Worm (Caenorhabditis elegans) whole organism, L4 larva: Measurements from ENCODE around the gene K08H10.10.
A peak's percentile ranks its signal among the peaks of the same experiment; 100 is the strongest.

Experiments
- F26F4.8 ChIP-seq: fragments of 200-800 bp; sonication (Bioruptor generic); conservative IDR thresholded peaks from 2 replicates; pipeline ENCODE4 v1.3.6; 2022; ENCODE audit warnings: missing genetic modification characterization, missing compliant biosample characterization
- F37D6.2 ChIP-seq: sonication (generic microtip); optimal IDR thresholded peaks from 2 replicates; lab custom pipeline; 2016; ENCODE audit warnings: mild to moderate bottlenecking, missing genetic modification characterization, missing compliant biosample characterization
- F49E8.2 ChIP-seq: sonication (generic microtip); optimal IDR thresholded peaks from 2 replicates; lab custom pipeline; 2016; ENCODE audit warnings: missing compliant biosample characterization, mild to moderate bottlenecking, missing genetic modification characterization, borderline replicate concordance
- R02D3.7 ChIP-seq: fragments of 150-350 bp; sonication (generic microtip); optimal IDR thresholded peaks from 3 replicates; lab custom pipeline; 2014; ENCODE audit warnings: missing biosample characterization, missing genetic modification characterization
- aly-2 ChIP-seq: sonication (generic microtip); optimal IDR thresholded peaks from 2 replicates; lab custom pipeline; 2018; ENCODE audit warnings: missing biosample characterization, missing genetic modification characterization
- ama-1 ChIP-seq: fragments of 150-350 bp; optimal IDR thresholded peaks from 2 replicates; lab custom pipeline; 2014; ENCODE audit warnings: inconsistent platforms, mixed read lengths
- ceh-28 ChIP-seq: fragments of 150-350 bp; optimal IDR thresholded peaks from 2 replicates; lab custom pipeline; 2014; ENCODE audit warnings: missing biosample characterization, missing genetic modification reagents, missing genetic modification characterization
- ceh-32 ChIP-seq: sonication (generic microtip); optimal IDR thresholded peaks from 2 replicates; lab custom pipeline; 2016; ENCODE audit warnings: mild to moderate bottlenecking, missing genetic modification characterization, missing compliant biosample characterization; ENCODE audit not compliant: poor library complexity
- cey-2 ChIP-seq: sonication (generic microtip); optimal IDR thresholded peaks from 3 replicates; lab custom pipeline; 2017; ENCODE audit warnings: missing genetic modification characterization, mild to moderate bottlenecking, missing compliant biosample characterization, antibody characterized with exemption, borderline replicate concordance; ENCODE audit not compliant: insufficient read depth
- daf-19 ChIP-seq: fragments of 200-800 bp; sonication (Bioruptor generic); conservative IDR thresholded peaks from 2 replicates; pipeline ENCODE4 v1.3.6; 2022; ENCODE audit warnings: missing genetic modification characterization, missing compliant biosample characterization
- fkh-10 ChIP-seq: fragments of 150-350 bp; optimal IDR thresholded peaks from 2 replicates; lab custom pipeline; 2014; ENCODE audit warnings: missing biosample characterization, missing genetic modification reagents, missing genetic modification characterization
- fos-1 ChIP-seq: fragments of 150-350 bp; optimal IDR thresholded peaks from 2 replicates; lab custom pipeline; 2014; ENCODE audit warnings: missing biosample characterization, missing genetic modification characterization
- hlh-11 ChIP-seq: fragments of 200-800 bp; sonication (Bioruptor generic); optimal IDR thresholded peaks from 2 replicates; lab custom pipeline; 2018; ENCODE audit warnings: mild to moderate bottlenecking, missing genetic modification characterization, missing compliant biosample characterization
- hmg-1.1 ChIP-seq: fragments of 200-800 bp; sonication (Bioruptor generic); IDR thresholded peaks from 2 replicates; pipeline ENCODE4 v1.3.6; 2022; ENCODE audit warnings: missing genetic modification reagents, missing genetic modification characterization, missing compliant biosample characterization
- lim-7 ChIP-seq: fragments of 200-800 bp; sonication (Bioruptor generic); IDR thresholded peaks from 2 replicates; pipeline ENCODE4 v1.3.6; 2022; ENCODE audit warnings: missing genetic modification characterization, missing compliant biosample characterization
- lin-15B ChIP-seq: fragments of 150-350 bp; sonication (generic microtip); optimal IDR thresholded peaks from 3 replicates; lab custom pipeline; 2014; ENCODE audit warnings: missing biosample characterization, missing genetic modification characterization
- lin-38 ChIP-seq: fragments of 200-800 bp; sonication (Bioruptor generic); IDR thresholded peaks from 2 replicates; pipeline ENCODE4 v1.3.6; 2022; ENCODE audit warnings: missing genetic modification reagents, missing genetic modification characterization, missing compliant biosample characterization
- lir-3 ChIP-seq: sonication (generic microtip); optimal IDR thresholded peaks from 2 replicates; lab custom pipeline; 2016; ENCODE audit warnings: mild to moderate bottlenecking, missing genetic modification characterization, missing compliant biosample characterization
- mdt-29 ChIP-seq: fragments of 200-800 bp; sonication (Bioruptor generic); IDR thresholded peaks from 2 replicates; pipeline ENCODE4 v1.3.6; 2022; ENCODE audit warnings: missing genetic modification reagents, missing genetic modification characterization, missing compliant biosample characterization
- mep-1 ChIP-seq: fragments of 150-350 bp; sonication (generic microtip); optimal IDR thresholded peaks from 3 replicates; lab custom pipeline; 2014; ENCODE audit warnings: missing biosample characterization, missing genetic modification characterization
- mes-2 ChIP-seq: sonication (generic microtip); optimal IDR thresholded peaks from 2 replicates; lab custom pipeline; 2016; ENCODE audit warnings: missing genotype, mild to moderate bottlenecking, missing genetic modification characterization, missing compliant biosample characterization; ENCODE audit not compliant: poor library complexity, severe bottlenecking
- mxl-2 ChIP-seq: fragments of 200-800 bp; sonication (Bioruptor generic); conservative IDR thresholded peaks from 2 replicates; pipeline ENCODE4 v1.3.6; 2022; ENCODE audit warnings: missing genetic modification reagents, missing genetic modification characterization, missing compliant biosample characterization
- nhr-10 ChIP-seq: fragments of 150-350 bp; optimal IDR thresholded peaks from 2 replicates; lab custom pipeline; 2014; ENCODE audit warnings: missing biosample characterization, missing genetic modification characterization
- nhr-102 ChIP-seq: sonication (generic microtip); optimal IDR thresholded peaks from 2 replicates; lab custom pipeline; 2016; ENCODE audit warnings: mild to moderate bottlenecking, missing genetic modification characterization, moderate library complexity, missing compliant biosample characterization
- nhr-11 ChIP-seq: fragments of 150-350 bp; optimal IDR thresholded peaks from 2 replicates; lab custom pipeline; 2014; ENCODE audit warnings: missing biosample characterization, missing genetic modification characterization
- nhr-111 ChIP-seq: fragments of 200-800 bp; sonication (Bioruptor generic); optimal IDR thresholded peaks from 2 replicates; lab custom pipeline; 2018; ENCODE audit warnings: mild to moderate bottlenecking, missing genetic modification characterization, missing compliant biosample characterization
- nhr-237 ChIP-seq: sonication (generic microtip); optimal IDR thresholded peaks from 2 replicates; lab custom pipeline; 2017; ENCODE audit warnings: missing biosample characterization, missing genetic modification characterization
- nhr-6 ChIP-seq: fragments of 150-350 bp; optimal IDR thresholded peaks from 2 replicates; lab custom pipeline; 2014; ENCODE audit warnings: missing biosample characterization, missing genetic modification characterization
- nhr-77 ChIP-seq: fragments of 150-350 bp; optimal IDR thresholded peaks from 2 replicates; lab custom pipeline; 2014; ENCODE audit warnings: missing biosample characterization, missing genetic modification characterization
- snpc-1.2 ChIP-seq: fragments of 200-800 bp; sonication (Bioruptor generic); IDR thresholded peaks from 2 replicates; pipeline ENCODE4 v1.3.6; 2022; ENCODE audit warnings: missing genetic modification reagents, missing genetic modification characterization, missing compliant biosample characterization
- tag-97 ChIP-seq: fragments of 200-800 bp; sonication (Bioruptor generic); IDR thresholded peaks from 2 replicates; pipeline ENCODE4 v1.3.6; 2022; ENCODE audit warnings: missing genetic modification characterization, missing compliant biosample characterization
- unc-130 ChIP-seq: sonication (generic microtip); optimal IDR thresholded peaks from 2 replicates; lab custom pipeline; 2016; ENCODE audit warnings: missing genetic modification reagents, missing genetic modification characterization, missing compliant biosample characterization
- unc-62 ChIP-seq, 3 experiments: fragments of 150-350 bp in 1 of 3; sonication (generic microtip); optimal IDR thresholded peaks in 2 of 3; peaks in 1 of 3; 1 replicate in 1 of 3; 2 replicates in 2 of 3; lab custom pipeline; 2014 to 2017; ENCODE audit warnings: missing biosample characterization in 3 of 3, missing genetic modification characterization in 3 of 3, missing genetic modification reagents in 3 of 3, missing genotype in 1 of 3
- zfp-3 ChIP-seq: fragments of 200-800 bp; sonication (Bioruptor generic); conservative IDR thresholded peaks from 2 replicates; pipeline ENCODE4 v1.3.6; 2022; ENCODE audit warnings: missing genetic modification reagents, missing genetic modification characterization, missing compliant biosample characterization
- zip-11 ChIP-seq: fragments of 200-800 bp; sonication (Bioruptor generic); IDR thresholded peaks from 2 replicates; pipeline ENCODE4 v1.3.6; 2022; ENCODE audit warnings: missing genetic modification characterization, missing compliant biosample characterization
- ztf-11 ChIP-seq: fragments of 150-350 bp; optimal IDR thresholded peaks from 2 replicates; lab custom pipeline; 2014; ENCODE audit warnings: missing biosample characterization, missing genetic modification characterization
- ztf-7 ChIP-seq: fragments of 150-350 bp; optimal IDR thresholded peaks from 2 replicates; lab custom pipeline; 2014; ENCODE audit warnings: missing biosample characterization, missing genetic modification characterization

Gene K08H10.10

ce11 chrV:9984821-9985220, 16.0 kb upstream of the K08H10.10 start (continued):
- peak; percentile 13 for TF ChIP-seq mes-2 (tag; lab: Kevin White, UChicago)
- peak; percentile 40 for TF ChIP-seq mep-1 (tag; lab: Kevin White, UChicago)
- TF ChIP-seq tag-97 (GFP tag; lab: Robert Waterston, UW) = no peak
- TF ChIP-seq ceh-32 = no peak
- TF ChIP-seq ama-1 (lab: Kevin White, UChicago) = no peak
- TF ChIP-seq nhr-102 (tag; lab: Kevin White, UChicago) = no peak
- peak; percentile 90 for TF ChIP-seq nhr-11 (tag; lab: Kevin White, UChicago)
- peak; percentile 2 for TF ChIP-seq nhr-6 (tag; lab: Kevin White, UChicago)
- peak; percentile 52 for TF ChIP-seq hlh-11
- TF ChIP-seq ztf-11 (tag; lab: Kevin White, UChicago) = no peak
- TF ChIP-seq R02D3.7 = no peak
- no peak for TF ChIP-seq fos-1
- no peak for TF ChIP-seq nhr-10 (tag; lab: Kevin White, UChicago)
- TF ChIP-seq nhr-111 (GFP tag; lab: Kevin White, UChicago) = no peak
- no peak for TF ChIP-seq lim-7 (GFP tag; lab: Robert Waterston, UW)
- TF ChIP-seq cey-2 = no peak
- no peak for TF ChIP-seq lin-15B (tag; lab: Kevin White, UChicago)
- TF ChIP-seq ceh-28 (tag; lab: Kevin White, UChicago) = no peak
- no peak for TF ChIP-seq mxl-2 (GFP tag; lab: Robert Waterston, UW)
- no peak for TF ChIP-seq nhr-237 (tag; lab: Kevin White, UChicago)
- no peak for TF ChIP-seq fkh-10 (GFP tag; lab: Kevin White, UChicago)
- no peak for TF ChIP-seq F37D6.2
- TF ChIP-seq lin-38 = no peak
- TF ChIP-seq zip-11 (GFP tag; lab: Robert Waterston, UW) = no peak
- no peak for TF ChIP-seq zfp-3 (GFP tag; lab: Robert Waterston, UW)
- TF ChIP-seq daf-19 (GFP tag; lab: Robert Waterston, UW) = no peak
- no peak for TF ChIP-seq aly-2 (tag; lab: Kevin White, UChicago)
- no peak for TF ChIP-seq nhr-77 (tag; lab: Kevin White, UChicago)
- TF ChIP-seq, all 104 proteins: peak for 17

DNA sequence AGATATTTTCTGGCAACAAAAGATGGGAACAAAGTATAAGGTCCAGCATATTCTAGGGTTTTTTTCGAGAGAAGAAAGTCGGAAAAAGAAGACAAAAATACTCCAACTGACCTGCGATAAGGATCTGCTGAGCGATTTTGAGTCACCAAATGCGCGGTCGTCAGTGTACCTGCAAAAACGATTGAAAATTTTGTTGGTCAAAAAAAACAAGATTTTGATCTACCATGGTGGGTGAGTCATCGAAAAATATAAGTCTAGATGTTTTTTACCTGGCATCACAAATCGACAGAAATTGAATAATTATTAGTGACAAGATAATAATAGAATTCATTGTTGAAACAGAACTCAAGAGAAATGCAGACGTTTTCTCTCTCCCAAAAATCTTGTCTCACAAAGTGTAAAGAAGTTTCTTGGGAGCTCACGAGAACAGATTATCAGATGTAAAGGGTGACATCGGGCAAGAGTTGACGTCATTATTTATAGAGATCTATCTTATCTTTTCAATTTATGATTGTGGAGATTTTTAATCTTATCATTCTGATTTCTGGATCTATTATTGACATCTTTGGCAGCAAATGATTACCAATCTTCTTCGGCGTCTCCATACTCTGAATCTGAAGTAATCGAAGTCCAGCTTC, 15.5 kb upstream of the K08H10.10 start:
- TF ChIP-seq hlh-11 = peak; percentile 11
- no peak for TF ChIP-seq hmg-1.1
- TF ChIP-seq snpc-1.2 = no peak
- TF ChIP-seq unc-62 (GFP tag; optimal IDR thresholded peaks at IDR 0.05 in 1 of 2; lab: Kevin White, UChicago) = peak in 1 of 2 experiments; percentile 97
- no peak for TF ChIP-seq unc-62 (tag; optimal IDR thresholded peaks at IDR 0.05; lab: Kevin White, UChicago)
- no peak for TF ChIP-seq lir-3
- TF ChIP-seq mdt-29 = no peak
- no peak for TF ChIP-seq F49E8.2
- no peak for TF ChIP-seq F26F4.8 (GFP tag; lab: Robert Waterston, UW)
- TF ChIP-seq ztf-7 = no peak
- no peak for TF ChIP-seq lin-38
- TF ChIP-seq mes-2 (tag; lab: Kevin White, UChicago) = no peak
- no peak for TF ChIP-seq nhr-111 (GFP tag; lab: Kevin White, UChicago)
- peak; percentile 21 for TF ChIP-seq nhr-11 (tag; lab: Kevin White, UChicago)

ce11 chrV:9986177-9986576, 14.7 kb upstream of the K08H10.10 start, which contains the start of gene rmd-2:
TSS of gene rmd-2 (minus strand) at chrV:9986277.
- peak; percentile 28 for TF ChIP-seq hlh-11
- no peak for TF ChIP-seq ama-1 (lab: Kevin White, UChicago)
- TF ChIP-seq unc-130 (GFP tag; lab: Kevin White, UChicago) = no peak
- TF ChIP-seq, all 104 proteins: peak for 1
